Fruit fly (Drosophila melanogaster): ENCODE measurements around the gene CG13005.

Gene CG13005

dm6 chrX:16814351-16814750 lies 10.9 kb downstream of the CG13005 start (continued):
- TF ChIP-seq Hr51 (GFP tag; optimal IDR thresholded peaks at IDR 0.05), result peak in 1 of 2 experiments; percentile 20
- TF ChIP-seq CG1603 (tag; optimal IDR thresholded peaks at IDR 0.05), result peak; percentile 10
- peak; percentile 3 for TF ChIP-seq CG30403 (GFP tag; optimal IDR thresholded peaks at IDR 0.05)
- TF ChIP-seq bcd (GFP tag; optimal IDR thresholded peaks at IDR 0.05), result peak; percentile 2
- peak; percentile 32; the same call in 1 of the 2 replicates for TF ChIP-seq CG14441 (GFP tag; IDR thresholded peaks at IDR 0.05)
- no peak for TF ChIP-seq CG34422 (GFP tag; IDR thresholded peaks at IDR 0.05)
- 0 out of 2 replicates have a peak, but pooled peaks have one; percentile 12 for TF ChIP-seq HLH3B (GFP tag; IDR thresholded peaks at IDR 0.05)
- TF ChIP-seq nau (GFP tag; optimal IDR thresholded peaks at IDR 0.05), result no peak
- TF ChIP-seq gem (tag; optimal IDR thresholded peaks at IDR 0.05), result peak; percentile 15
- TF ChIP-seq p53 (GFP tag; optimal IDR thresholded peaks at IDR 0.05), result no peak
- TF ChIP-seq CG17361 (GFP tag; IDR thresholded peaks at IDR 0.05), result 0 out of 3 replicates have a peak, but pooled peaks have one; percentile 9
- peak; percentile 8 for TF ChIP-seq CG15269 (tag; optimal IDR thresholded peaks at IDR 0.05)
- TF ChIP-seq CG11504 (tag; optimal IDR thresholded peaks at IDR 0.05), result peak; percentile 37
- 0 out of 3 replicates have a peak, but pooled peaks have one; percentile 30 for TF ChIP-seq dysf (GFP tag; IDR thresholded peaks at IDR 0.05)
- TF ChIP-seq prd (optimal IDR thresholded peaks at IDR 0.05), result no peak
- TF ChIP-seq prd (GFP tag; IDR thresholded peaks at IDR 0.05), result 0 out of 3 replicates have a peak, but pooled peaks have one; percentile 12
- peak; percentile 46 for TF ChIP-seq dmrt99B (tag; optimal IDR thresholded peaks at IDR 0.05)

- TF ChIP-seq Atf6 (GFP tag; IDR thresholded peaks at IDR 0.05) (0 out of 2 replicates have a peak, but pooled peaks have one; percentile 23), CG2678 (tag; optimal IDR thresholded peaks at IDR 0.05) (peak; percentile 49), CG17359 (tag; optimal IDR thresholded peaks at IDR 0.05) (peak; percentile 8), Sox102F (GFP tag; optimal IDR thresholded peaks at IDR 0.05) (peak; percentile 9), phol (tag; optimal IDR thresholded peaks at IDR 0.05) (peak; percentile 39), row (GFP tag; IDR thresholded peaks at IDR 0.05) (peak; percentile 57), CG3838 (GFP tag; optimal IDR thresholded peaks at IDR 0.05) (no peak), CG30403 (GFP tag; optimal IDR thresholded peaks at IDR 0.05) (peak; percentile 11), CG12236 (GFP tag; optimal IDR thresholded peaks at IDR 0.05) (no peak), CG18262 (tag; optimal IDR thresholded peaks at IDR 0.05) (peak; percentile 39), CG11696 (GFP tag; IDR thresholded peaks at IDR 0.05) (peak; percentile 60), gem (tag; optimal IDR thresholded peaks at IDR 0.05) (peak; percentile 36), HLH3B (GFP tag; IDR thresholded peaks at IDR 0.05) (0 out of 2 replicates have a peak, but pooled peaks have one; percentile 28), sisA (GFP tag; IDR thresholded peaks at IDR 0.05) (peak; percentile 41), grau (tag; optimal IDR thresholded peaks at IDR 0.05) (peak; percentile 13), odd (GFP tag; optimal IDR thresholded peaks at IDR 0.05) (no peak), emc (GFP tag; optimal IDR thresholded peaks at IDR 0.05) (no peak), E2f1 (GFP tag; IDR thresholded peaks at IDR 0.05) (0 out of 2 replicates have a peak, but pooled peaks have one; percentile 21), nmo (GFP tag; optimal IDR thresholded peaks at IDR 0.05) (peak; percentile 28), Drgx (GFP tag; IDR thresholded peaks at IDR 0.05) (peak; percentile 64; the same call in 1 of the 2 replicates), ranshi (GFP tag; IDR thresholded peaks at IDR 0.05) (peak; percentile 28; the same call in 1 of the 2 replicates), CG13424 (tag; optimal IDR thresholded peaks at IDR 0.05) (peak; percentile 15), dmrt99B (tag; optimal IDR thresholded peaks at IDR 0.05) (peak; percentile 55), croc (GFP tag; conservative IDR thresholded peaks at IDR 0.05) (peak; percentile 26; the same call in 1 of the 3 replicates), CG14441 (GFP tag; IDR thresholded peaks at IDR 0.05) (peak; percentile 35; the same call in 1 of the 2 replicates), lab (GFP tag; optimal IDR thresholded peaks at IDR 0.05) (peak; percentile 24), prd (optimal IDR thresholded peaks at IDR 0.05) (no peak), prd (GFP tag; IDR thresholded peaks at IDR 0.05) (peak; percentile 28; the same call in 1 of the 3 replicates), CG7556 (GFP tag; optimal IDR thresholded peaks at IDR 0.05) (peak; percentile 3), tin (GFP tag; optimal IDR thresholded peaks at IDR 0.05) (no peak), Ptx1 (GFP tag; IDR thresholded peaks at IDR 0.05) (peak; percentile 37), CG10543 (GFP tag; optimal IDR thresholded peaks at IDR 0.05) (no peak), Hr51 (GFP tag; optimal IDR thresholded peaks at IDR 0.05) (peak in 1 of 2 experiments; percentile 53), CG11504 (tag; optimal IDR thresholded peaks at IDR 0.05) (peak; percentile 68), CG12391 (tag; optimal IDR thresholded peaks at IDR 0.05) (no peak), CG16779 (GFP tag; IDR thresholded peaks at IDR 0.05) (no peak), seq (GFP tag; IDR thresholded peaks at IDR 0.05) (peak; percentile 39; the same call in 1 of the 2 replicates), CG5180 (GFP tag; optimal IDR thresholded peaks at IDR 0.05) (peak; percentile 17)
Observed at dm6 chrX:16815168-16815567, 11.7 kb downstream of the CG13005 start.

Measured in whole organism, embryonic.